Worm (Caenorhabditis elegans) whole organism, L1 larva: ENCODE data around the gene nlp-26.

Experiments used
- C04F5.9 ChIP-seq: sonication (generic microtip); optimal IDR thresholded peaks from 2 replicates; lab custom pipeline; 2016; ENCODE audit warnings: missing genetic modification characterization, missing compliant biosample characterization
- C16A3.4 ChIP-seq: fragments of 150-350 bp; optimal IDR thresholded peaks from 2 replicates; lab custom pipeline; 2014; ENCODE audit warnings: missing biosample characterization, missing genetic modification characterization
- Y116A8C.19 ChIP-seq: sonication (generic microtip); optimal IDR thresholded peaks from 2 replicates; lab custom pipeline; 2016; ENCODE audit warnings: missing compliant biosample characterization, missing genetic modification characterization, borderline replicate concordance
- alr-1 ChIP-seq: fragments of 200-800 bp; sonication (Bioruptor generic); optimal IDR thresholded peaks from 2 replicates; lab custom pipeline; 2018; ENCODE audit warnings: borderline replicate concordance, mild to moderate bottlenecking, missing genetic modification characterization, missing compliant biosample characterization
- aly-2 ChIP-seq: fragments of 150-350 bp; optimal IDR thresholded peaks from 2 replicates; lab custom pipeline; 2014; ENCODE audit warnings: missing biosample characterization, missing genetic modification characterization
- ceh-63 ChIP-seq: fragments of 200-800 bp; sonication (Bioruptor generic); optimal IDR thresholded peaks from 2 replicates; lab custom pipeline; 2018; ENCODE audit warnings: mild to moderate bottlenecking, missing genetic modification characterization, missing compliant biosample characterization
- ceh-82 ChIP-seq, 3 experiments: fragments of 150-350 bp in 1 of 3; sonication (generic microtip) in 2 of 3; optimal IDR thresholded peaks; 2 replicates each; lab custom pipeline; 2014 to 2017; ENCODE audit warnings: missing biosample characterization in 3 of 3, missing genetic modification characterization in 3 of 3
- ceh-88 ChIP-seq: fragments of 200-800 bp; sonication (Bioruptor generic); IDR thresholded peaks from 2 replicates; pipeline ENCODE4 v1.3.6; 2022; ENCODE audit warnings: missing genetic modification characterization, missing compliant biosample characterization
- efl-1 ChIP-seq, 4 experiments: fragments of 150-350 bp; optimal IDR thresholded peaks in 3 of 4; peaks in 1 of 4; 1 replicate in 1 of 4; 2 replicates in 3 of 4; lab custom pipeline; 2014; ENCODE audit warnings: missing biosample characterization in 2 of 4, missing genetic modification characterization in 2 of 4, missing genetic modification reagents in 2 of 4
- elt-2 ChIP-seq: sonication (generic microtip); optimal IDR thresholded peaks from 2 replicates; lab custom pipeline; 2016; ENCODE audit warnings: missing genetic modification characterization, mild to moderate bottlenecking, inconsistent platforms, missing compliant biosample characterization, missing genetic modification reagents
- elt-3 ChIP-seq, 6 experiments: fragments of 150-350 bp in 1 of 6; sonication (generic microtip); optimal IDR thresholded peaks; 2 replicates each; lab custom pipeline; 2017 to 2018; ENCODE audit warnings: missing biosample characterization in 6 of 6, missing genetic modification characterization in 6 of 6, inconsistent platforms in 1 of 6
- ets-5 ChIP-seq: fragments of 200-800 bp; sonication (Bioruptor generic); IDR thresholded peaks from 2 replicates; pipeline ENCODE4 v1.3.6; 2022; ENCODE audit warnings: missing genetic modification characterization, missing compliant biosample characterization
- fkh-10 ChIP-seq: sonication (generic microtip); optimal IDR thresholded peaks from 2 replicates; lab custom pipeline; 2017; ENCODE audit warnings: missing biosample characterization, missing genetic modification reagents, missing genetic modification characterization
- grh-1 ChIP-seq: fragments of 200-800 bp; sonication (Bioruptor generic); IDR thresholded peaks from 2 replicates; pipeline ENCODE4 v1.3.6; 2022; ENCODE audit warnings: missing genetic modification reagents, missing genetic modification characterization, missing compliant biosample characterization
- irx-1 ChIP-seq: sonication (generic microtip); optimal IDR thresholded peaks from 2 replicates; lab custom pipeline; 2016; ENCODE audit warnings: missing genetic modification characterization, missing compliant biosample characterization
- lin-14 ChIP-seq: fragments of 200-800 bp; sonication (Bioruptor generic); optimal IDR thresholded peaks from 2 replicates; lab custom pipeline; 2018; ENCODE audit warnings: mild to moderate bottlenecking, missing genetic modification characterization, moderate library complexity, missing compliant biosample characterization
- lsy-2 ChIP-seq, 2 experiments: fragments of 150-350 bp; optimal IDR thresholded peaks; 2 replicates each; lab custom pipeline; 2014; ENCODE audit warnings: missing biosample characterization in 2 of 2, missing genetic modification characterization in 2 of 2
- mdl-1 ChIP-seq, 2 experiments: fragments of 150-350 bp; optimal IDR thresholded peaks; 2 replicates each; lab custom pipeline; 2014 to 2017; ENCODE audit warnings: missing biosample characterization in 2 of 2, missing genetic modification characterization in 2 of 2, inconsistent platforms in 1 of 2
- mep-1 ChIP-seq: fragments of 150-350 bp; optimal IDR thresholded peaks from 2 replicates; lab custom pipeline; 2014; ENCODE audit warnings: missing biosample characterization, missing genetic modification characterization
- nhr-12 ChIP-seq: sonication (generic microtip); optimal IDR thresholded peaks from 2 replicates; lab custom pipeline; 2017; ENCODE audit warnings: missing biosample characterization, missing genetic modification characterization
- nhr-19 ChIP-seq: fragments of 200-800 bp; sonication (Bioruptor generic); conservative IDR thresholded peaks from 2 replicates; pipeline ENCODE4 v1.3.6; 2022; ENCODE audit warnings: missing genetic modification characterization, missing compliant biosample characterization
- nhr-47 ChIP-seq: sonication (generic microtip); optimal IDR thresholded peaks from 2 replicates; lab custom pipeline; 2016; ENCODE audit warnings: mild to moderate bottlenecking, missing genetic modification characterization, moderate library complexity, missing compliant biosample characterization
- nhr-85 ChIP-seq: sonication (generic microtip); peaks from one replicate; lab custom pipeline; 2016; ENCODE audit warnings: missing genetic modification characterization, inconsistent platforms, missing compliant biosample characterization
- rnt-1 ChIP-seq: sonication (generic microtip); optimal IDR thresholded peaks from 2 replicates; lab custom pipeline; 2016; ENCODE audit warnings: mild to moderate bottlenecking, missing genetic modification characterization, moderate library complexity, missing compliant biosample characterization
- skn-1 ChIP-seq: fragments of 150-350 bp; optimal IDR thresholded peaks from 2 replicates; lab custom pipeline; 2014; ENCODE audit warnings: missing biosample characterization, missing genetic modification characterization
- sptf-1 ChIP-seq: fragments of 150-350 bp; optimal IDR thresholded peaks from 2 replicates; lab custom pipeline; 2014; ENCODE audit warnings: missing biosample characterization, missing genetic modification characterization
- swsn-7 ChIP-seq: sonication (generic microtip); optimal IDR thresholded peaks from 2 replicates; lab custom pipeline; 2016; ENCODE audit warnings: missing genetic modification characterization, missing compliant biosample characterization
- tbx-2 ChIP-seq: sonication (generic microtip); optimal IDR thresholded peaks from 2 replicates; lab custom pipeline; 2016; ENCODE audit warnings: missing genetic modification characterization, missing compliant biosample characterization
- unc-86 ChIP-seq: sonication (generic microtip); optimal IDR thresholded peaks from 2 replicates; lab custom pipeline; 2016; ENCODE audit warnings: missing genetic modification characterization, missing compliant biosample characterization
- zag-1 ChIP-seq: fragments of 150-350 bp; optimal IDR thresholded peaks from 2 replicates; lab custom pipeline; 2014; ENCODE audit warnings: missing biosample characterization, missing genetic modification characterization

nlp-26 gene

ce11 chrV:19625719-19626118 is 12.5 kb downstream of the nlp-26 start:
- TF ChIP-seq zag-1 (no peak), lin-14 (GFP tag; lab: Kevin White, UChicago) (no peak), efl-1 (optimal IDR thresholded peaks at IDR 0.05; lab: Kevin White, UChicago) (no peak), efl-1 (GFP tag; optimal IDR thresholded peaks at IDR 0.05 in 1 of 2; lab: Kevin White, UChicago) (peak in 1 of 2 experiments; percentile 19)

ce11 chrV:19629544-19629943 is 16.3 kb downstream of the nlp-26 start:
- TF ChIP-seq unc-86 (tag; lab: Kevin White, UChicago) (no peak), nhr-85 (no peak), lsy-2 (tag; optimal IDR thresholded peaks at IDR 0.05; lab: Kevin White, UChicago) (no peak), nhr-19 (GFP tag; lab: Robert Waterston, UW) (0 out of 2 replicates have a peak, but pooled peaks have one; percentile 26), efl-1 (optimal IDR thresholded peaks at IDR 0.05; lab: Kevin White, UChicago) (no peak), efl-1 (GFP tag; optimal IDR thresholded peaks at IDR 0.05 in 1 of 2; lab: Kevin White, UChicago) (peak in 1 of 2 experiments; percentile 35)

- TF ChIP-seq sptf-1 (tag; lab: Kevin White, UChicago) = peak; percentile 19
- no peak for TF ChIP-seq C16A3.4 (tag; lab: Kevin White, UChicago)
- no peak for TF ChIP-seq ceh-88 (GFP tag; lab: Robert Waterston, UW)
- TF ChIP-seq, all 84 proteins: peak for 1
Observed at ce11 chrV:19629973-19630372, 16.7 kb downstream of the nlp-26 start.

- TF ChIP-seq grh-1 (GFP tag; lab: Robert Waterston, UW) (no peak), lin-14 (GFP tag; lab: Kevin White, UChicago) (no peak), swsn-7 (tag; lab: Kevin White, UChicago) (no peak), C16A3.4 (tag; lab: Kevin White, UChicago) (no peak), efl-1 (optimal IDR thresholded peaks at IDR 0.05; lab: Kevin White, UChicago) (no peak), efl-1 (GFP tag; optimal IDR thresholded peaks at IDR 0.05 in 1 of 2; lab: Kevin White, UChicago) (no peak)
Observed at ce11 chrV:19630569-19630968, 17.3 kb downstream of the nlp-26 start.

ce11 chrV:19632546-19632945 is 19.3 kb downstream of the nlp-26 start, which contains the start of gene Y43F8C.5:
TSS of gene Y43F8C.5 (minus strand) at chrV:19632646.
- TF ChIP-seq efl-1 (optimal IDR thresholded peaks at IDR 0.05; lab: Kevin White, UChicago) (no peak), efl-1 (GFP tag; optimal IDR thresholded peaks at IDR 0.05 in 1 of 2; lab: Kevin White, UChicago) (no peak), irx-1 (no peak), ceh-63 (no peak)
- TF ChIP-seq, all 84 proteins: peak for 0

- TF ChIP-seq efl-1 (optimal IDR thresholded peaks at IDR 0.05; lab: Kevin White, UChicago) (no peak), efl-1 (GFP tag; optimal IDR thresholded peaks at IDR 0.05 in 1 of 2; lab: Kevin White, UChicago) (no peak), nhr-47 (tag; lab: Kevin White, UChicago) (no peak), rnt-1 (no peak), C16A3.4 (tag; lab: Kevin White, UChicago) (no peak), mep-1 (tag; lab: Kevin White, UChicago) (no peak), elt-3 (tag; optimal IDR thresholded peaks at IDR 0.05; lab: Kevin White, UChicago) (no peak), ceh-63 (no peak), alr-1 (tag; lab: Kevin White, UChicago) (no peak), skn-1 (no peak), ets-5 (GFP tag; lab: Robert Waterston, UW) (no peak), C04F5.9 (tag; lab: Kevin White, UChicago) (no peak), nhr-12 (tag; lab: Kevin White, UChicago) (no peak), fkh-10 (GFP tag; lab: Kevin White, UChicago) (no peak), ceh-82 (tag; optimal IDR thresholded peaks at IDR 0.05; lab: Kevin White, UChicago) (no peak), elt-2 (tag; lab: Kevin White, UChicago) (no peak), lin-14 (GFP tag; lab: Kevin White, UChicago) (no peak), aly-2 (no peak), tbx-2 (tag; lab: Kevin White, UChicago) (no peak)
Observed at ce11 chrV:19632948-19633347, 19.7 kb downstream of the nlp-26 start.

- no peak for TF ChIP-seq grh-1 (GFP tag; lab: Robert Waterston, UW)
- no peak for TF ChIP-seq mdl-1 (tag; optimal IDR thresholded peaks at IDR 0.05; lab: Kevin White, UChicago)
- TF ChIP-seq efl-1 (optimal IDR thresholded peaks at IDR 0.05; lab: Kevin White, UChicago) = no peak
- peak in 1 of 2 experiments; percentile 79 for TF ChIP-seq efl-1 (GFP tag; optimal IDR thresholded peaks at IDR 0.05 in 1 of 2; lab: Kevin White, UChicago)
- TF ChIP-seq unc-86 (tag; lab: Kevin White, UChicago) = no peak
- TF ChIP-seq sptf-1 (tag; lab: Kevin White, UChicago) = peak; percentile 81
- TF ChIP-seq Y116A8C.19 (tag; lab: Kevin White, UChicago) = no peak
Observed at ce11 chrV:19634197-19634596, 20.9 kb downstream of the nlp-26 start.
